Worm (Caenorhabditis elegans): ENCODE results near the gene K01D12.1.

Gene K01D12.1

ce11 chrV:12369437-12369836, 7.9 kb upstream of the K01D12.1 start, which contains the start of gene gcy-13:
Gene gcy-13 (minus strand): TSS chrV:12369537.
- TF ChIP-seq aptf-3 (GFP tag; IDR thresholded peaks at IDR 0.05) (no peak), ceh-100 (GFP tag; IDR thresholded peaks at IDR 0.05) (no peak), mel-28 (tag; optimal IDR thresholded peaks at IDR 0.05; ENCODE audit: borderline replicate concordance) (no peak), gei-17 (GFP tag; optimal IDR thresholded peaks at IDR 0.05) (no peak), Y67H2A.10 (GFP tag; conservative IDR thresholded peaks at IDR 0.05) (no peak), cebp-1 (GFP tag; IDR thresholded peaks at IDR 0.05) (no peak), cebp-1 (tag; optimal IDR thresholded peaks at IDR 0.05) (no peak), ceh-27 (GFP tag; optimal IDR thresholded peaks at IDR 0.05) (no peak)

- TF ChIP-seq lsl-1 (GFP tag; optimal IDR thresholded peaks at IDR 0.05) (no peak), F39B2.1 (GFP tag; IDR thresholded peaks at IDR 0.05) (no peak), chd-7 (tag; optimal IDR thresholded peaks at IDR 0.05) (no peak), unc-62 (GFP tag; optimal IDR thresholded peaks at IDR 0.05) (no peak), egrh-3 (GFP tag; IDR thresholded peaks at IDR 0.05) (no peak), ztf-18 (tag; optimal IDR thresholded peaks at IDR 0.05) (no peak), madf-8 (GFP tag; conservative IDR thresholded peaks at IDR 0.05) (no peak), nhr-120 (GFP tag; IDR thresholded peaks at IDR 0.05) (no peak), nfya-1 (tag; optimal IDR thresholded peaks at IDR 0.05; ENCODE audit: borderline replicate concordance, insufficient read depth) (no peak), ekl-4 (GFP tag; IDR thresholded peaks at IDR 0.05) (no peak), F37B4.10 (GFP tag; IDR thresholded peaks at IDR 0.05) (no peak), tlf-1 (GFP tag; optimal IDR thresholded peaks at IDR 0.05) (no peak), madf-10 (tag; optimal IDR thresholded peaks at IDR 0.05) (no peak), ztf-26 (tag; optimal IDR thresholded peaks at IDR 0.05) (no peak)
Measured at ce11 chrV:12371386-12371785, 6.0 kb upstream of the K01D12.1 start, which contains the start of gene F23H12.7. Gene F23H12.7 (plus strand): TSS chrV:12371686.

ce11 chrV:12374252-12374651, 3.1 kb upstream of the K01D12.1 start, which contains the start of gene F23H12.10:
Gene F23H12.10 (minus strand): TSS chrV:12374263.
- peak; percentile 55; the same call in 1 of the 2 replicates for TF ChIP-seq attf-3 (GFP tag; conservative IDR thresholded peaks at IDR 0.05)

- no peak for TF ChIP-seq let-526 (GFP tag; IDR thresholded peaks at IDR 0.05)
- TF ChIP-seq Y53F4B.3 (GFP tag; IDR thresholded peaks at IDR 0.05), result no peak
- no peak for TF ChIP-seq sptf-2 (GFP tag; optimal IDR thresholded peaks at IDR 0.05)
- no peak for TF ChIP-seq ztf-26 (tag; optimal IDR thresholded peaks at IDR 0.05)
- no peak for TF ChIP-seq atf-7 (tag; optimal IDR thresholded peaks at IDR 0.05)
- no peak for TF ChIP-seq nhr-27 (tag; optimal IDR thresholded peaks at IDR 0.05)
- TF ChIP-seq F52B5.7 (tag; optimal IDR thresholded peaks at IDR 0.05), result no peak
- TF ChIP-seq K12H6.12 (tag; optimal IDR thresholded peaks at IDR 0.05), result no peak
- no peak for TF ChIP-seq madf-6 (GFP tag; IDR thresholded peaks at IDR 0.05)
- no peak for TF ChIP-seq D2030.7 (GFP tag; IDR thresholded peaks at IDR 0.05)
- TF ChIP-seq Y53G8AR.9 (GFP tag; conservative IDR thresholded peaks at IDR 0.05), result no peak
- TF ChIP-seq egl-44 (GFP tag; IDR thresholded peaks at IDR 0.05), result no peak
- TF ChIP-seq pbrm-1 (GFP tag; IDR thresholded peaks at IDR 0.05), result no peak
- TF ChIP-seq mcd-1 (GFP tag; IDR thresholded peaks at IDR 0.05), result no peak
- TF ChIP-seq hrde-1 (tag; optimal IDR thresholded peaks at IDR 0.05; ENCODE audit: borderline replicate concordance), result no peak
- no peak for TF ChIP-seq unc-62 (GFP tag; optimal IDR thresholded peaks at IDR 0.05)
- no peak for TF ChIP-seq dpl-1 (GFP tag; optimal IDR thresholded peaks at IDR 0.05)
- TF ChIP-seq pha-4 (tag; optimal IDR thresholded peaks at IDR 0.05), result no peak
- no peak for TF ChIP-seq hlh-12 (tag; optimal IDR thresholded peaks at IDR 0.05)
Measured at ce11 chrV:12386154-12386553, 8.8 kb downstream of the K01D12.1 start, which contains the start of gene K01D12.15. Gene K01D12.15 (plus strand): TSS chrV:12386454.

All from whole organism, young adult.